Fruit fly (Drosophila melanogaster): ENCODE results near the gene Surf4.

The Surf4 gene

DNA sequence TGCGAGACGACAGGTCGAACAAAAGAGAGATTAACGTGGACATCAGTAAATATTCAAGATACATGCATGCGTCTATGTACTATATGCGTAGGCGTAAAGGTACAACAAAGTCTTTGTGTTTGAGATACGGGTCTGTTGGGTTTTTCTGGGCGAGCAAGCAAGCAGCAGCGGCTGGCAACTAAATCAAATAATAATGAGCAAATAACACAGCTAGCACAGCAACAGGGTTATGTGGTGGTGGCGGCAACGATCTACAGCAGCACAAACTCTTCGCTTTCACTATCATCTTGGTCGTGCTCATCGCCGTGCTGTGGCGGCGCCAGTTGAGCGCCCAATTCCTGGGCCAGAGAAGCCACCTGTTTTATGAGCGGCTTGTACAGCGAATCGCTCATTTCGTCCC, 8.0 kb upstream of the Surf4 start (continued):
- no peak for TF ChIP-seq CG13624 (GFP tag; optimal IDR thresholded peaks at IDR 0.05)
- no peak for TF ChIP-seq C15 (GFP tag; IDR thresholded peaks at IDR 0.05)
- no peak for TF ChIP-seq CG4282 (GFP tag; optimal IDR thresholded peaks at IDR 0.05)
- TF ChIP-seq Ets65A (GFP tag), result no peak
- TF ChIP-seq Rfx (GFP tag; IDR thresholded peaks at IDR 0.05), result no peak
- no peak for TF ChIP-seq CG6654 (GFP tag; optimal IDR thresholded peaks at IDR 0.05)
- TF ChIP-seq cas (GFP tag; IDR thresholded peaks at IDR 0.05), result no peak
- TF ChIP-seq grn (GFP tag; optimal IDR thresholded peaks at IDR 0.05), result no peak
- no peak for TF ChIP-seq CG10431 (GFP tag; optimal IDR thresholded peaks at IDR 0.05)
- no peak for TF ChIP-seq CG16779 (GFP tag; IDR thresholded peaks at IDR 0.05)
- TF ChIP-seq CG31388 (GFP tag; optimal IDR thresholded peaks at IDR 0.05), result no peak
- TF ChIP-seq Pdp1 (GFP tag; optimal IDR thresholded peaks at IDR 0.05), result no peak
- no peak for TF ChIP-seq Dp (GFP tag; optimal IDR thresholded peaks at IDR 0.05)
- peak; percentile 48 for TF ChIP-seq lab (GFP tag; optimal IDR thresholded peaks at IDR 0.05)
- TF ChIP-seq danr (GFP tag; IDR thresholded peaks at IDR 0.05), result no peak
- TF ChIP-seq corto (GFP tag; optimal IDR thresholded peaks at IDR 0.05), result no peak
- no peak for TF ChIP-seq scrt (GFP tag; optimal IDR thresholded peaks at IDR 0.05)
- no peak for TF ChIP-seq Doc3 (GFP tag; IDR thresholded peaks at IDR 0.05; ENCODE audit: partially characterized antibody)
- TF ChIP-seq CG12071 (GFP tag; optimal IDR thresholded peaks at IDR 0.05), result peak; percentile 27
- TF ChIP-seq ATbp (GFP tag; optimal IDR thresholded peaks at IDR 0.05), result peak; percentile 44
- no peak for TF ChIP-seq dmrt99B (tag; optimal IDR thresholded peaks at IDR 0.05)
- no peak for TF ChIP-seq Hr78 (GFP tag; optimal IDR thresholded peaks at IDR 0.05)
- TF ChIP-seq CG2678 (tag; optimal IDR thresholded peaks at IDR 0.05), result peak; percentile 24
- no peak for TF ChIP-seq Six4 (GFP tag; optimal IDR thresholded peaks at IDR 0.05)
- no peak for TF ChIP-seq CG17568 (GFP tag; optimal IDR thresholded peaks at IDR 0.05)
- TF ChIP-seq CG8944 (GFP tag; optimal IDR thresholded peaks at IDR 0.05), result no peak
- no peak for TF ChIP-seq odd (GFP tag; optimal IDR thresholded peaks at IDR 0.05)
- TF ChIP-seq CG2199 (GFP tag; IDR thresholded peaks at IDR 0.05), result 0 out of 3 replicates have a peak, but pooled peaks have one; percentile 35
- no peak for TF ChIP-seq fru (optimal IDR thresholded peaks at IDR 0.05)
- no peak for TF ChIP-seq Gsc (GFP tag; IDR thresholded peaks at IDR 0.05)
- no peak for TF ChIP-seq TFAM (GFP tag; optimal IDR thresholded peaks at IDR 0.05)
- TF ChIP-seq Poxn (GFP tag; IDR thresholded peaks at IDR 0.05), result no peak
- no peak for TF ChIP-seq repo (GFP tag; optimal IDR thresholded peaks at IDR 0.05)
- no peak for TF ChIP-seq h (optimal IDR thresholded peaks at IDR 0.05)
- TF ChIP-seq CG18011 (GFP tag; optimal IDR thresholded peaks at IDR 0.05), result no peak
- no peak for TF ChIP-seq CG8924 (tag; optimal IDR thresholded peaks at IDR 0.05)
- TF ChIP-seq MTF-1 (GFP tag; optimal IDR thresholded peaks at IDR 0.05; ENCODE audit: borderline replicate concordance), result no peak
- TF ChIP-seq CG9215 (GFP tag; IDR thresholded peaks at IDR 0.05), result no peak
- TF ChIP-seq CG14860 (GFP tag; IDR thresholded peaks at IDR 0.05; ENCODE audit: partially characterized antibody), result no peak
- no peak for TF ChIP-seq Bteb2 (GFP tag; optimal IDR thresholded peaks at IDR 0.05)
- no peak for TF ChIP-seq kah (GFP tag; optimal IDR thresholded peaks at IDR 0.05)
- TF ChIP-seq CG6813 (GFP tag; optimal IDR thresholded peaks at IDR 0.05), result peak; percentile 44
- no peak for TF ChIP-seq CG6689 (GFP tag; IDR thresholded peaks at IDR 0.05)
- TF ChIP-seq CG16863 (GFP tag; optimal IDR thresholded peaks at IDR 0.05), result no peak
- no peak for TF ChIP-seq CG13287 (GFP tag; IDR thresholded peaks at IDR 0.05; ENCODE audit: partially characterized antibody)
- no peak for TF ChIP-seq CG11085 (GFP tag; IDR thresholded peaks at IDR 0.05)
- peak; percentile 34 for TF ChIP-seq Fer1 (GFP tag; optimal IDR thresholded peaks at IDR 0.05)
- TF ChIP-seq NC2β (GFP tag; optimal IDR thresholded peaks at IDR 0.05), result no peak
- no peak for TF ChIP-seq CG1233 (GFP tag; optimal IDR thresholded peaks at IDR 0.05)
- no peak for TF ChIP-seq CG43689 (GFP tag; IDR thresholded peaks at IDR 0.05)
- no peak for TF ChIP-seq Mes4 (GFP tag; optimal IDR thresholded peaks at IDR 0.05)
